Fruit fly (Drosophila melanogaster) whole organism, embryonic: ENCODE results near the gene Duox.

Experiments used
- Awh ChIP-seq: fragments of 200-800 bp; sonication (Bioruptor generic); IDR thresholded peaks from 2 replicates; pipeline ENCODE4, ENCODE4 v1.3.6; 2022; ENCODE audit warnings: missing biosample characterization, missing genetic modification characterization
- CG10147 ChIP-seq: fragments of 200-800 bp; sonication (Bioruptor generic); optimal IDR thresholded peaks from 2 replicates; lab custom pipeline; 2019; ENCODE audit warnings: missing biosample characterization, mild to moderate bottlenecking, missing genetic modification characterization, moderate library complexity
- CG10321 ChIP-seq: fragments of 200-800 bp; sonication (Bioruptor generic); IDR thresholded peaks from 2 replicates; pipeline ENCODE4 v1.3.6; 2022; ENCODE audit warnings: missing biosample characterization, missing genetic modification characterization
- CG11085 ChIP-seq: fragments of 200-800 bp; sonication (Bioruptor generic); IDR thresholded peaks from 2 replicates; pipeline ENCODE4 v1.3.6; 2022; ENCODE audit warnings: missing biosample characterization, missing genetic modification characterization
- CG12155 ChIP-seq: fragments of 200-800 bp; sonication (Bioruptor generic); optimal IDR thresholded peaks from 3 replicates; lab custom pipeline; 2016; ENCODE audit warnings: missing biosample characterization, missing genetic modification characterization
- CG12744 ChIP-seq: fragments of 200-800 bp; sonication (Bioruptor generic); optimal IDR thresholded peaks from 2 replicates; lab custom pipeline; 2016; ENCODE audit warnings: missing biosample characterization, missing genetic modification characterization
- CG14014 ChIP-seq: fragments of 200-800 bp; sonication (Bioruptor generic); IDR thresholded peaks from 2 replicates; pipeline ENCODE4 v1.3.6; 2022; ENCODE audit warnings: missing biosample characterization, missing genetic modification characterization
- CG17912 ChIP-seq: fragments of 200-800 bp; sonication (Bioruptor generic); optimal IDR thresholded peaks from 2 replicates; lab custom pipeline; 2018; ENCODE audit warnings: missing biosample characterization, mild to moderate bottlenecking, missing genetic modification characterization
- CG18262 ChIP-seq: fragments of 200-800 bp; optimal IDR thresholded peaks from 3 replicates; lab custom pipeline; 2019; ENCODE audit warnings: missing biosample characterization, mild to moderate bottlenecking, missing genetic modification characterization, moderate library complexity
- CG18764 ChIP-seq: fragments of 200-800 bp; sonication (Bioruptor generic); optimal IDR thresholded peaks from 3 replicates; lab custom pipeline; 2016; ENCODE audit warnings: missing biosample characterization, missing genetic modification characterization
- CG30020 ChIP-seq: fragments of 200-800 bp; optimal IDR thresholded peaks from 2 replicates; lab custom pipeline; 2019; ENCODE audit warnings: missing biosample characterization, mild to moderate bottlenecking, missing genetic modification characterization, moderate library complexity
- CG4820 ChIP-seq: fragments of 200-800 bp; sonication (Bioruptor generic); optimal IDR thresholded peaks from 3 replicates; lab custom pipeline; 2016; ENCODE audit warnings: missing biosample characterization, missing genetic modification characterization
- CG4854 ChIP-seq: fragments of 200-800 bp; sonication (Bioruptor generic); optimal IDR thresholded peaks from 2 replicates; lab custom pipeline; 2016; ENCODE audit warnings: missing biosample characterization, missing genetic modification characterization, inconsistent platforms
- CG6765 ChIP-seq: fragments of 200-800 bp; sonication (Bioruptor generic); optimal IDR thresholded peaks from 3 replicates; lab custom pipeline; 2017; ENCODE audit warnings: missing biosample characterization, mild to moderate bottlenecking, missing genetic modification characterization
- CG7271 ChIP-seq: fragments of 200-800 bp; sonication (Bioruptor generic); optimal IDR thresholded peaks from 2 replicates; lab custom pipeline; 2018; ENCODE audit warnings: missing biosample characterization, mild to moderate bottlenecking, missing genetic modification characterization, moderate library complexity
- CG8388 ChIP-seq: fragments of 200-800 bp; sonication (Bioruptor generic); optimal IDR thresholded peaks from 2 replicates; lab custom pipeline; 2019; ENCODE audit warnings: missing biosample characterization, mild to moderate bottlenecking, missing genetic modification characterization, moderate library complexity
- CG8765 ChIP-seq: fragments of 200-800 bp; sonication (Bioruptor generic); IDR thresholded peaks from 2 replicates; pipeline ENCODE4 v1.3.6; 2022; ENCODE audit warnings: missing biosample characterization, missing genetic modification characterization
- CG9727 ChIP-seq: fragments of 200-800 bp; sonication (Bioruptor generic); optimal IDR thresholded peaks from 3 replicates; lab custom pipeline; 2017; ENCODE audit warnings: missing biosample characterization, mild to moderate bottlenecking, missing genetic modification characterization
- Doc2 ChIP-seq: fragments of 200-800 bp; sonication (Bioruptor generic); IDR thresholded peaks from 2 replicates; pipeline ENCODE4 v1.3.6; 2022; ENCODE audit warnings: missing biosample characterization, missing genetic modification characterization
- Doc3 ChIP-seq: fragments of 200-800 bp; sonication (Bioruptor generic); IDR thresholded peaks from 3 replicates; pipeline ENCODE4 v1.3.6; 2022; ENCODE audit warnings: missing biosample characterization, missing genetic modification characterization; ENCODE audit not compliant: partially characterized antibody
- Fer1 ChIP-seq: fragments of 200-800 bp; sonication (Bioruptor generic); optimal IDR thresholded peaks from 2 replicates; lab custom pipeline; 2017; ENCODE audit warnings: missing biosample characterization, mild to moderate bottlenecking, missing genetic modification characterization
- H15 ChIP-seq: fragments of 200-800 bp; sonication (Bioruptor generic); IDR thresholded peaks from 3 replicates; pipeline ENCODE4 v1.3.6; 2022; ENCODE audit warnings: missing biosample characterization, missing genetic modification characterization
- Hand ChIP-seq: fragments of 200-800 bp; sonication (Bioruptor generic); optimal IDR thresholded peaks from 2 replicates; lab custom pipeline; 2017; ENCODE audit warnings: mild to moderate bottlenecking, missing biosample characterization, missing genetic modification reagents, missing genetic modification characterization
- Hr78 ChIP-seq, 2 experiments: fragments of 200-800 bp in 1 of 2; fragments of >200 bp in 1 of 2; sonication (Bioruptor generic) in 1 of 2; optimal IDR thresholded peaks; 2 replicates each; lab custom pipeline; 2017 to 2019; ENCODE audit warnings: missing biosample characterization in 2 of 2, missing genetic modification characterization in 2 of 2, mild to moderate bottlenecking in 1 of 2, moderate library complexity in 1 of 2
- MBD-R2 ChIP-seq: fragments of 200-800 bp; sonication (Bioruptor generic); IDR thresholded peaks from 2 replicates; pipeline ENCODE4 v1.3.6; 2022; ENCODE audit warnings: missing biosample characterization, missing genetic modification characterization
- MTF-1 ChIP-seq: fragments of 200-800 bp; sonication (Bioruptor generic); optimal IDR thresholded peaks from 2 replicates; lab custom pipeline; 2018; ENCODE audit warnings: missing biosample characterization, mild to moderate bottlenecking, missing genetic modification characterization, borderline replicate concordance
- Max ChIP-seq: fragments of 200-800 bp; sonication (Bioruptor generic); optimal IDR thresholded peaks from 2 replicates; lab custom pipeline; 2016; ENCODE audit warnings: missing biosample characterization, mild to moderate bottlenecking, missing genetic modification characterization
- Neu2 ChIP-seq: fragments of 200-800 bp; sonication (Bioruptor generic); optimal IDR thresholded peaks from 3 replicates; lab custom pipeline; 2016; ENCODE audit warnings: missing biosample characterization, missing genetic modification characterization, borderline replicate concordance
- Nf-YC ChIP-seq: fragments of 200-800 bp; optimal IDR thresholded peaks from 3 replicates; lab custom pipeline; 2019; ENCODE audit warnings: missing biosample characterization, mild to moderate bottlenecking, missing genetic modification characterization, moderate library complexity
- NfI ChIP-seq: fragments of 200-800 bp; sonication (Bioruptor generic); optimal IDR thresholded peaks from 3 replicates; lab custom pipeline; 2018; ENCODE audit warnings: missing biosample characterization, mild to moderate bottlenecking, missing genetic modification characterization, moderate library complexity
- Oaz ChIP-seq: fragments of 200-800 bp; sonication (Bioruptor generic); IDR thresholded peaks from 2 replicates; pipeline ENCODE4 v1.3.6; 2022; ENCODE audit warnings: missing biosample characterization, missing genetic modification characterization
- Ravus ChIP-seq: fragments of 200-800 bp; sonication (Bioruptor generic); IDR thresholded peaks from 2 replicates; pipeline ENCODE4 v1.3.6; 2022; ENCODE audit warnings: missing biosample characterization, missing genetic modification characterization
- Trl ChIP-seq, 3 experiments: fragments of >200 bp in 2 of 3; fragments of 200-800 bp in 1 of 3; sonication (Bioruptor generic) in 1 of 3; optimal IDR thresholded peaks; 2 replicates in 1 of 3; 3 replicates in 2 of 3; lab custom pipeline; 2016 to 2017; ENCODE audit warnings: missing biosample characterization in 1 of 3, missing genetic modification characterization in 1 of 3
- Xrp1 ChIP-seq: fragments of 200-800 bp; sonication (Bioruptor generic); IDR thresholded peaks from 2 replicates; pipeline ENCODE4 v1.3.6; 2022; ENCODE audit warnings: missing biosample characterization, missing genetic modification characterization
- YL-1 ChIP-seq: fragments of 200-800 bp; sonication (Bioruptor generic); optimal IDR thresholded peaks from 3 replicates; lab custom pipeline; 2017; ENCODE audit warnings: missing biosample characterization, mild to moderate bottlenecking, missing genetic modification characterization
- ato ChIP-seq: fragments of 200-800 bp; sonication (Bioruptor generic); IDR thresholded peaks from 2 replicates; pipeline ENCODE4 v1.3.6; 2022; ENCODE audit warnings: missing biosample characterization, missing genetic modification characterization; ENCODE audit not compliant: partially characterized antibody
- cas ChIP-seq: fragments of 200-800 bp; sonication (Bioruptor generic); IDR thresholded peaks from 2 replicates; pipeline ENCODE4 v1.3.6; 2022; ENCODE audit warnings: missing biosample characterization, missing genetic modification characterization
- chm ChIP-seq: fragments of 200-800 bp; sonication (Bioruptor generic); IDR thresholded peaks from 2 replicates; pipeline ENCODE4 v1.3.6; 2022; ENCODE audit warnings: missing biosample characterization, missing genetic modification characterization
- disco-r ChIP-seq: fragments of 200-800 bp; sonication (Bioruptor generic); optimal IDR thresholded peaks from 2 replicates; lab custom pipeline; 2016; ENCODE audit warnings: missing biosample characterization, missing genetic modification characterization
- dmrt11E ChIP-seq: fragments of 200-800 bp; sonication (Bioruptor generic); optimal IDR thresholded peaks from 3 replicates; lab custom pipeline; 2018; ENCODE audit warnings: missing biosample characterization, mild to moderate bottlenecking, missing genetic modification characterization, moderate library complexity
- en ChIP-seq: fragments of 200-800 bp; sonication (Bioruptor generic); optimal IDR thresholded peaks from 2 replicates; lab custom pipeline; 2016; ENCODE audit warnings: missing biosample characterization, missing genetic modification characterization
- gcm ChIP-seq: fragments of 200-800 bp; sonication (Bioruptor generic); optimal IDR thresholded peaks from 2 replicates; lab custom pipeline; 2019; ENCODE audit warnings: missing biosample characterization, mild to moderate bottlenecking, missing genetic modification characterization, moderate library complexity
- h ChIP-seq: fragments of >200 bp; optimal IDR thresholded peaks from 2 replicates; lab custom pipeline; 2017
- inv ChIP-seq: fragments of 200-800 bp; sonication (Bioruptor generic); IDR thresholded peaks from 2 replicates; pipeline ENCODE4 v1.3.6; 2022; ENCODE audit warnings: missing biosample characterization, missing genetic modification characterization; ENCODE audit not compliant: partially characterized antibody
- sim ChIP-seq: fragments of 200-800 bp; sonication (Bioruptor generic); IDR thresholded peaks from 2 replicates; pipeline ENCODE4 v1.3.6; 2022; ENCODE audit warnings: missing biosample characterization, missing genetic modification characterization
- slou ChIP-seq: fragments of 200-800 bp; sonication (Bioruptor generic); optimal IDR thresholded peaks from 3 replicates; lab custom pipeline; 2016; ENCODE audit warnings: missing biosample characterization, missing genetic modification characterization
- toy ChIP-seq: fragments of 200-800 bp; sonication (Bioruptor generic); IDR thresholded peaks from 2 replicates; pipeline ENCODE4 v1.3.6; 2022; ENCODE audit warnings: missing biosample characterization, missing genetic modification characterization
- vvl ChIP-seq: fragments of 200-800 bp; sonication (Bioruptor generic); IDR thresholded peaks from 2 replicates; pipeline ENCODE4 v1.3.6; 2022; ENCODE audit warnings: missing biosample characterization, missing genetic modification characterization
- wdn ChIP-seq: fragments of 200-800 bp; sonication (Bioruptor generic); IDR thresholded peaks from 2 replicates; pipeline ENCODE4 v1.3.6; 2022; ENCODE audit warnings: missing biosample characterization, missing genetic modification characterization
- wek ChIP-seq: fragments of 200-800 bp; sonication (Bioruptor generic); optimal IDR thresholded peaks from 3 replicates; lab custom pipeline; 2018; ENCODE audit warnings: missing biosample characterization, mild to moderate bottlenecking, missing genetic modification characterization, moderate library complexity
- zfh1 ChIP-seq: fragments of 200-800 bp; sonication (Bioruptor generic); IDR thresholded peaks from 3 replicates; pipeline ENCODE4 v1.3.6; 2022; ENCODE audit warnings: missing biosample characterization, missing genetic modification characterization

Duox gene

DNA sequence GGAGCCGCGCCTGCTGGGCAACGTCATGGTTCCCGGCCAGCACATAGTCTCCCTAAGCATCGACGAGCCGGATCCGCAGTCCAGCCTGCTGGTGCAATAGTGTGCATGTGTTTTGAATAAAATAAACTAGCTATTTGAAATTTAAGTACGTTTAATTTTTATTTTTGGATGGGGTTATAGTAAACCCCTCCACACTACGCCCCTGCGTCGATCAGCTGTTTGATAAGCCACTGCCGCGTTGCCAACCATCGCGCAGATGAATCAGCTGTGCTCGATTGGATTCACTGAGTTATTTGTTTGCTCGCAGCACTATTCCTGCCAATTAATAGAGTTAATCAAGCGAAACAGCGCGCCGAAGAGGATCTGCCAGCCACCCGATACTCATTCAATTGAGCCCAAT is 48.8 kb upstream of the Duox start, which contains the start of gene RabGGTb (continued):
- TF ChIP-seq MTF-1 (GFP tag; lab: Kevin White, UChicago) (peak; percentile 11), CG7271 (tag; lab: Kevin White, UChicago) (no peak), CG11085 (GFP tag; lab: Robert Waterston, UW) (peak; percentile 70), CG10321 (GFP tag; lab: Robert Waterston, UW) (peak; percentile 23; the same call in 1 of the 2 replicates), en (GFP tag; lab: Kevin White, UChicago) (peak; percentile 43), H15 (GFP tag; lab: Robert Waterston, UW) (peak; percentile 73; the same call in 2 of the 3 replicates), CG30020 (tag; lab: Kevin White, UChicago) (no peak), Doc2 (GFP tag; lab: Robert Waterston, UW) (no peak), zfh1 (GFP tag; lab: Robert Waterston, UW) (peak; percentile 82; the same call in 2 of the 3 replicates), Max (GFP tag; lab: Kevin White, UChicago) (peak; percentile 5), Xrp1 (GFP tag; lab: Robert Waterston, UW) (peak; percentile 76), NfI (GFP tag; lab: Kevin White, UChicago) (peak; percentile 50), vvl (GFP tag; lab: Robert Waterston, UW) (peak; percentile 82), toy (GFP tag; lab: Robert Waterston, UW) (no peak), cas (GFP tag; lab: Robert Waterston, UW) (peak; percentile 57; the same call in 1 of the 2 replicates), MBD-R2 (peak; percentile 98), CG12744 (GFP tag; lab: Kevin White, UChicago) (no peak), wek (GFP tag; lab: Kevin White, UChicago) (no peak), CG8388 (GFP tag; lab: Kevin White, UChicago) (peak; percentile 33), sim (no peak), Hr78 (GFP tag; optimal IDR thresholded peaks at IDR 0.05; lab: Kevin White, UChicago) (no peak), CG9727 (peak; percentile 57), YL-1 (GFP tag; lab: Kevin White, UChicago) (no peak), inv (GFP tag; lab: Robert Waterston, UW) (no peak), wdn (peak; percentile 65), gcm (GFP tag; lab: Kevin White, UChicago) (peak; percentile 35), CG12155 (GFP tag; lab: Kevin White, UChicago) (peak; percentile 40), CG17912 (GFP tag; lab: Kevin White, UChicago) (no peak), disco-r (no peak), CG6765 (GFP tag; lab: Kevin White, UChicago) (peak; percentile 28), Awh (GFP tag; lab: Robert Waterston, UW) (peak; percentile 79), h (lab: Kevin White, UChicago) (no peak), CG18262 (tag; lab: Kevin White, UChicago) (peak; percentile 18), CG14014 (GFP tag; lab: Robert Waterston, UW) (peak; percentile 77), Ravus (peak; percentile 10), CG10147 (peak; percentile 29), Doc3 (GFP tag; lab: Robert Waterston, UW) (peak; percentile 47; the same call in 2 of the 3 replicates), ato (GFP tag; lab: Robert Waterston, UW) (no peak), Trl (optimal IDR thresholded peaks at IDR 0.05; lab: Kevin White, UChicago) (no peak), Trl (GFP tag; optimal IDR thresholded peaks at IDR 0.05; lab: Kevin White, UChicago) (peak; percentile 35), Neu2 (no peak), Oaz (GFP tag; lab: Robert Waterston, UW) (no peak), Nf-YC (peak; percentile 28), CG4820 (GFP tag; lab: Kevin White, UChicago) (peak; percentile 23), Hand (GFP tag; lab: Kevin White, UChicago) (peak; percentile 41), chm (GFP tag; lab: Robert Waterston, UW) (peak; percentile 87), CG18764 (GFP tag; lab: Kevin White, UChicago) (no peak), CG8765 (GFP tag; lab: Robert Waterston, UW) (peak; percentile 46), Fer1 (GFP tag; lab: Kevin White, UChicago) (peak; percentile 71), dmrt11E (tag; lab: Kevin White, UChicago) (peak; percentile 14), slou (GFP tag; lab: Kevin White, UChicago) (no peak), CG4854 (GFP tag; lab: Kevin White, UChicago) (peak; percentile 95)
